Worm (Caenorhabditis elegans): ENCODE results near the gene T21C12.4.

DNA sequence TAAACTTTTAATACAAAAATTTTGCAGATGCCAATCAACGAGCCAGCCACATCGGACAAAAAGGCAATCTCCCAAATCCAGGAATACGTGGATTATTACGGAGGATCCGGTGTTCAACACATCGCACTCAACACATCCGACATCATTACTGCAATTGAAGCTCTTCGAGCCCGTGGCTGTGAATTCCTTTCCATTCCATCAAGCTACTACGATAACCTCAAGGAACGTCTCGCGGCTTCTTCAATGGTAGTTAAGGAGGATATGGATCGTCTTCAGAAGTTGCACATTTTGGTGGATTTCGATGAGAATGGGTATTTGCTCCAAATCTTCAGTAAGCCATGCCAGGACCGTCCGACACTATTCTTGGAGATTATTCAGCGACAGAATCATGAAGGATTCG, 20.8 kb downstream of the T21C12.4 start:
- no peak for TF ChIP-seq ama-1 (optimal IDR thresholded peaks at IDR 0.05)
- TF ChIP-seq ceh-13 (GFP tag; optimal IDR thresholded peaks at IDR 0.05) = no peak
- no peak for TF ChIP-seq ceh-36 (tag; optimal IDR thresholded peaks at IDR 0.05)
- TF ChIP-seq F13C5.2 (tag; optimal IDR thresholded peaks at IDR 0.05) = no peak
- TF ChIP-seq flt-1 (GFP tag; IDR thresholded peaks at IDR 0.05) = no peak

Data from whole organism, early embryonic.